Fruit fly (Drosophila melanogaster) whole organism, embryonic: ENCODE measurements around the gene CG15814.

Experiments
- Antp ChIP-seq: fragments of 200-800 bp; sonication (Bioruptor generic); optimal IDR thresholded peaks from 3 replicates; lab custom pipeline; 2016; ENCODE audit warnings: missing biosample characterization, missing genetic modification characterization
- CG10267 ChIP-seq: fragments of 200-800 bp; sonication (Bioruptor generic); optimal IDR thresholded peaks from 2 replicates; lab custom pipeline; 2018; ENCODE audit warnings: missing biosample characterization, mild to moderate bottlenecking, missing genetic modification characterization, moderate library complexity
- CG10462 ChIP-seq: fragments of 200-800 bp; sonication (Bioruptor generic); optimal IDR thresholded peaks from 2 replicates; lab custom pipeline; 2016; ENCODE audit warnings: missing biosample characterization, missing genetic modification characterization
- CG11456 ChIP-seq: fragments of 200-800 bp; sonication (Bioruptor generic); IDR thresholded peaks from 3 replicates; pipeline ENCODE4 v1.3.6; 2022; ENCODE audit warnings: missing biosample characterization, missing genetic modification characterization
- CG11560 ChIP-seq: fragments of 200-800 bp; sonication (Bioruptor generic); IDR thresholded peaks from 3 replicates; pipeline ENCODE4 v1.3.6; 2022; ENCODE audit warnings: missing biosample characterization, missing genetic modification characterization
- CG12659 ChIP-seq: fragments of 200-800 bp; sonication (Bioruptor generic); optimal IDR thresholded peaks from 3 replicates; lab custom pipeline; 2017; ENCODE audit warnings: mild to moderate bottlenecking, missing biosample characterization, missing genetic modification reagents, missing genetic modification characterization
- CG14710 ChIP-seq: fragments of 200-800 bp; sonication (Bioruptor generic); optimal IDR thresholded peaks from 3 replicates; lab custom pipeline; 2019; ENCODE audit warnings: missing biosample characterization, mild to moderate bottlenecking, missing genetic modification characterization, moderate library complexity
- CG14860 ChIP-seq: fragments of 200-800 bp; sonication (Bioruptor generic); IDR thresholded peaks from 3 replicates; pipeline ENCODE4 v1.3.6; 2022; ENCODE audit warnings: missing biosample characterization, missing genetic modification characterization; ENCODE audit not compliant: partially characterized antibody
- CG1647 ChIP-seq: fragments of 200-800 bp; sonication (Bioruptor generic); optimal IDR thresholded peaks from 3 replicates; lab custom pipeline; 2016; ENCODE audit warnings: missing biosample characterization, missing genetic modification characterization
- CG18599 ChIP-seq: fragments of 200-800 bp; sonication (Bioruptor generic); optimal IDR thresholded peaks from 3 replicates; lab custom pipeline; 2017; ENCODE audit warnings: missing biosample characterization, missing genetic modification characterization, mild to moderate bottlenecking, moderate library complexity, missing genetic modification reagents
- CG2120 ChIP-seq: fragments of 200-800 bp; sonication (Bioruptor generic); optimal IDR thresholded peaks from 3 replicates; lab custom pipeline; 2016; ENCODE audit warnings: missing biosample characterization, missing genetic modification characterization
- CG3163 ChIP-seq: fragments of 200-800 bp; sonication (Bioruptor generic); optimal IDR thresholded peaks from 3 replicates; lab custom pipeline; 2016; ENCODE audit warnings: missing biosample characterization, missing genetic modification characterization
- CG4820 ChIP-seq: fragments of 200-800 bp; sonication (Bioruptor generic); optimal IDR thresholded peaks from 3 replicates; lab custom pipeline; 2016; ENCODE audit warnings: missing biosample characterization, missing genetic modification characterization
- CG6765 ChIP-seq: fragments of 200-800 bp; sonication (Bioruptor generic); optimal IDR thresholded peaks from 3 replicates; lab custom pipeline; 2017; ENCODE audit warnings: missing biosample characterization, mild to moderate bottlenecking, missing genetic modification characterization
- CG7786 ChIP-seq: fragments of 200-800 bp; sonication (Bioruptor generic); optimal IDR thresholded peaks from 2 replicates; lab custom pipeline; 2016; ENCODE audit warnings: missing biosample characterization, missing genetic modification characterization
- CG8281 ChIP-seq: fragments of 200-800 bp; sonication (Bioruptor generic); optimal IDR thresholded peaks from 2 replicates; lab custom pipeline; 2018; ENCODE audit warnings: missing biosample characterization, mild to moderate bottlenecking, missing genetic modification characterization, moderate library complexity
- CG8290 ChIP-seq, 3 experiments: fragments of 200-800 bp; sonication (Bioruptor generic); optimal IDR thresholded peaks; 2 replicates each; lab custom pipeline; 2016 to 2019; ENCODE audit warnings: missing biosample characterization in 3 of 3, missing genetic modification characterization in 3 of 3, mild to moderate bottlenecking in 2 of 3, moderate library complexity in 1 of 3
- CG8388 ChIP-seq: fragments of 200-800 bp; sonication (Bioruptor generic); optimal IDR thresholded peaks from 2 replicates; lab custom pipeline; 2019; ENCODE audit warnings: missing biosample characterization, mild to moderate bottlenecking, missing genetic modification characterization, moderate library complexity
- CG9215 ChIP-seq: fragments of 200-800 bp; sonication (Bioruptor generic); IDR thresholded peaks from 2 replicates; pipeline ENCODE4 v1.3.6; 2022; ENCODE audit warnings: missing biosample characterization, missing genetic modification characterization
- Dp ChIP-seq: fragments of 200-800 bp; sonication (Bioruptor generic); optimal IDR thresholded peaks from 2 replicates; lab custom pipeline; 2018; ENCODE audit warnings: missing biosample characterization, mild to moderate bottlenecking, missing genetic modification characterization, moderate library complexity
- Gug ChIP-seq: fragments of 200-800 bp; sonication (Bioruptor generic); IDR thresholded peaks from 4 replicates; pipeline ENCODE4 v1.3.6; 2022; ENCODE audit warnings: missing biosample characterization, missing genetic modification characterization
- HLH4C ChIP-seq: fragments of 200-800 bp; sonication (Bioruptor generic); IDR thresholded peaks from 3 replicates; pipeline ENCODE4 v1.3.6; 2022; ENCODE audit warnings: missing biosample characterization, missing genetic modification characterization; ENCODE audit not compliant: partially characterized antibody
- HLH54F ChIP-seq: fragments of 200-800 bp; sonication (Bioruptor generic); optimal IDR thresholded peaks from 3 replicates; lab custom pipeline; 2016; ENCODE audit warnings: missing biosample characterization, missing genetic modification characterization
- Hmr ChIP-seq: fragments of 200-800 bp; sonication (Bioruptor generic); optimal IDR thresholded peaks from 3 replicates; lab custom pipeline; 2017; ENCODE audit warnings: mild to moderate bottlenecking, missing biosample characterization, missing genetic modification reagents, missing genetic modification characterization
- Hr3 ChIP-seq: fragments of 200-800 bp; sonication (Bioruptor generic); optimal IDR thresholded peaks from 3 replicates; lab custom pipeline; 2016; ENCODE audit warnings: missing biosample characterization, missing genetic modification characterization
- Lhr ChIP-seq: fragments of 200-800 bp; sonication (Bioruptor generic); optimal IDR thresholded peaks from 3 replicates; lab custom pipeline; 2017; ENCODE audit warnings: mild to moderate bottlenecking, missing biosample characterization, missing genetic modification reagents, missing genetic modification characterization
- Opbp ChIP-seq: fragments of 200-800 bp; sonication (Bioruptor generic); IDR thresholded peaks from 3 replicates; pipeline ENCODE4 v1.3.6; 2022; ENCODE audit warnings: missing biosample characterization, missing genetic modification characterization; ENCODE audit not compliant: partially characterized antibody
- PHDP ChIP-seq: fragments of 200-800 bp; sonication (Bioruptor generic); optimal IDR thresholded peaks from 3 replicates; lab custom pipeline; 2018; ENCODE audit warnings: missing biosample characterization, mild to moderate bottlenecking, missing genetic modification characterization, moderate library complexity
- Sin3A ChIP-seq: fragments of >200 bp; optimal IDR thresholded peaks from 2 replicates; lab custom pipeline; 2018
- Sry-δ ChIP-seq: fragments of 200-800 bp; sonication (Bioruptor generic); optimal IDR thresholded peaks from 2 replicates; lab custom pipeline; 2016; ENCODE audit warnings: missing biosample characterization, missing genetic modification characterization
- Stat92E ChIP-seq, 3 experiments: fragments of >200 bp in 2 of 3; fragments of 200-800 bp in 1 of 3; sonication (Bioruptor generic) in 1 of 3; optimal IDR thresholded peaks; 2 replicates each; lab custom pipeline; 2017 to 2019; ENCODE audit warnings: missing biosample characterization in 3 of 3, missing genetic modification characterization in 3 of 3, mild to moderate bottlenecking in 1 of 3, moderate library complexity in 1 of 3
- ap ChIP-seq: fragments of 200-800 bp; sonication (Bioruptor generic); IDR thresholded peaks from 2 replicates; pipeline ENCODE4 v1.3.6; 2022; ENCODE audit warnings: missing biosample characterization, missing genetic modification characterization
- ato ChIP-seq: fragments of 200-800 bp; sonication (Bioruptor generic); IDR thresholded peaks from 2 replicates; pipeline ENCODE4 v1.3.6; 2022; ENCODE audit warnings: missing biosample characterization, missing genetic modification characterization; ENCODE audit not compliant: partially characterized antibody
- bbx ChIP-seq: fragments of 200-800 bp; sonication (Bioruptor generic); IDR thresholded peaks from 2 replicates; pipeline ENCODE4 v1.3.6; 2022; ENCODE audit warnings: missing biosample characterization, missing genetic modification characterization; ENCODE audit not compliant: partially characterized antibody
- bcd ChIP-seq: fragments of 200-800 bp; sonication (Bioruptor generic); optimal IDR thresholded peaks from 2 replicates; lab custom pipeline; 2017; ENCODE audit warnings: missing biosample characterization, mild to moderate bottlenecking, missing genetic modification characterization
- br ChIP-seq: fragments of >200 bp; optimal IDR thresholded peaks from 2 replicates; lab custom pipeline; 2017
- ham ChIP-seq: fragments of 200-800 bp; sonication (Bioruptor generic); IDR thresholded peaks from 2 replicates; pipeline ENCODE4 v1.3.6; 2022; ENCODE audit warnings: missing biosample characterization, missing genetic modification characterization
- hbn ChIP-seq: fragments of 200-800 bp; sonication (Bioruptor generic); IDR thresholded peaks from 2 replicates; pipeline ENCODE4 v1.3.6; 2022; ENCODE audit warnings: missing biosample characterization, missing genetic modification characterization; ENCODE audit not compliant: partially characterized antibody
- knrl ChIP-seq: fragments of 200-800 bp; sonication (Bioruptor generic); IDR thresholded peaks from 3 replicates; pipeline ENCODE4 v1.3.6; 2022; ENCODE audit warnings: missing biosample characterization, missing genetic modification characterization; ENCODE audit not compliant: partially characterized antibody
- lbe ChIP-seq: fragments of 200-800 bp; sonication (Bioruptor generic); optimal IDR thresholded peaks from 2 replicates; lab custom pipeline; 2016; ENCODE audit warnings: missing biosample characterization, mild to moderate bottlenecking, missing genetic modification characterization
- luna ChIP-seq: fragments of 200-800 bp; sonication (Bioruptor generic); optimal IDR thresholded peaks from 2 replicates; lab custom pipeline; 2016; ENCODE audit warnings: missing biosample characterization, missing genetic modification characterization
- mam ChIP-seq: fragments of 200-800 bp; sonication (Bioruptor generic); optimal IDR thresholded peaks from 3 replicates; lab custom pipeline; 2016; ENCODE audit warnings: missing biosample characterization, missing genetic modification characterization
- mld ChIP-seq: fragments of 200-800 bp; sonication (Bioruptor generic); IDR thresholded peaks from 3 replicates; pipeline ENCODE4 v1.3.6; 2022; ENCODE audit warnings: missing biosample characterization, missing genetic modification characterization; ENCODE audit not compliant: partially characterized antibody
- nerfin-1 ChIP-seq: fragments of 200-800 bp; sonication (Bioruptor generic); optimal IDR thresholded peaks from 3 replicates; lab custom pipeline; 2019; ENCODE audit warnings: missing biosample characterization, mild to moderate bottlenecking, missing genetic modification characterization, moderate library complexity
- row ChIP-seq: fragments of 200-800 bp; sonication (Bioruptor generic); IDR thresholded peaks from 3 replicates; pipeline ENCODE4 v1.3.6; 2022; ENCODE audit warnings: missing biosample characterization, missing genetic modification characterization
- slbo ChIP-seq: fragments of 200-800 bp; sonication (Bioruptor generic); IDR thresholded peaks from 2 replicates; pipeline ENCODE4 v1.3.6; 2022; ENCODE audit warnings: missing biosample characterization, missing genetic modification characterization
- sug ChIP-seq: fragments of 200-800 bp; optimal IDR thresholded peaks from 2 replicates; lab custom pipeline; 2019; ENCODE audit warnings: missing biosample characterization, mild to moderate bottlenecking, missing genetic modification characterization, moderate library complexity
- trem ChIP-seq: fragments of 200-800 bp; optimal IDR thresholded peaks from 3 replicates; lab custom pipeline; 2019; ENCODE audit warnings: missing biosample characterization, mild to moderate bottlenecking, missing genetic modification characterization, moderate library complexity
- tx ChIP-seq: fragments of 200-800 bp; sonication (Bioruptor generic); optimal IDR thresholded peaks from 2 replicates; lab custom pipeline; 2016; ENCODE audit warnings: missing biosample characterization, missing genetic modification characterization
- zen ChIP-seq: fragments of 200-800 bp; sonication (Bioruptor generic); optimal IDR thresholded peaks from 3 replicates; lab custom pipeline; 2018; ENCODE audit warnings: missing biosample characterization, mild to moderate bottlenecking, missing genetic modification characterization, moderate library complexity

CG15814 gene

DNA sequence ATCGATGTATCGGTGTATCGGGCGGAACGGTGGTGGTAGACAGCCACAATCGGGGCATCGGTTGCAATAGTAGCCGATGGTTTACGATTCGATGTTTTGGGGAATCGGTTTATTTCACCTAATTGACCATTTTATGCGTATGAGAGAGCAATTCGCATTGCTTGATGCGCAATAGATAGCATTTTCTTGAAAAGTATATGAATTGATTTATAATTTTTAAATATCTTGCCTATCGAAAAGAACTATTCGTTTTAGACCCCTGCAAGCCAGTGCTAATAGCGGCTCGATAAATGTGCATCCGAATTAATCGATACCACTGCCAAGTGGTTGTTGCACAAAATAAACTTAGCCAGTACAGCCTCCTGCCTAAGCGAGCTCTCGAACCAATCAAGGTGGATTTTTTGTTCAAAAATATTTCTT lies 37.1 kb upstream of the CG15814 start, which contains the start of gene mnb:
Gene mnb (minus strand): TSS at position 15 of the 420 bp plus-strand sequence.
- TF ChIP-seq row (GFP tag; lab: Robert Waterston, UW) (peak; percentile 63), Antp (peak; percentile 11), HLH54F (GFP tag; lab: Kevin White, UChicago) (peak; percentile 8), ham (no peak), CG3163 (GFP tag; lab: Kevin White, UChicago) (peak; percentile 2), mld (GFP tag; lab: Robert Waterston, UW) (peak; percentile 98), CG14710 (tag; lab: Kevin White, UChicago) (peak; percentile 73), mam (peak; percentile 48), CG12659 (peak; percentile 68), CG1647 (GFP tag; lab: Kevin White, UChicago) (peak; percentile 9), PHDP (tag; lab: Kevin White, UChicago) (no peak), Opbp (GFP tag; lab: Robert Waterston, UW) (peak; percentile 98), bcd (GFP tag; lab: Kevin White, UChicago) (peak; percentile 28), luna (GFP tag; lab: Kevin White, UChicago) (peak; percentile 17), CG11456 (peak; percentile 8; the same call in 1 of the 3 replicates), CG14860 (peak; percentile 99), Sin3A (lab: Kevin White, UChicago) (peak; percentile 97), CG6765 (GFP tag; lab: Kevin White, UChicago) (no peak), CG10462 (GFP tag; lab: Kevin White, UChicago) (no peak), CG7786 (GFP tag; lab: Kevin White, UChicago) (no peak), slbo (GFP tag; lab: Robert Waterston, UW) (peak; percentile 42), CG18599 (GFP tag; lab: Kevin White, UChicago) (no peak), trem (peak; percentile 58), CG10267 (tag; lab: Kevin White, UChicago) (peak; percentile 46), sug (tag; lab: Kevin White, UChicago) (peak; percentile 41), CG11560 (tag; lab: Robert Waterston, UW) (peak; percentile 96), zen (tag; lab: Kevin White, UChicago) (peak; percentile 4), Lhr (GFP tag; lab: Kevin White, UChicago) (peak; percentile 71), br (lab: Kevin White, UChicago) (no peak), CG2120 (peak; percentile 42), Hmr (GFP tag; lab: Kevin White, UChicago) (peak; percentile 56), CG9215 (GFP tag; lab: Robert Waterston, UW) (peak; percentile 38; the same call in 1 of the 2 replicates), bbx (GFP tag; lab: Robert Waterston, UW) (peak; percentile 99), nerfin-1 (no peak), ato (GFP tag; lab: Robert Waterston, UW) (peak; percentile 99), Sry-δ (GFP tag; lab: Kevin White, UChicago) (peak; percentile 96), knrl (GFP tag; lab: Robert Waterston, UW) (peak; percentile 99), HLH4C (GFP tag; lab: Robert Waterston, UW) (peak; percentile 99), lbe (GFP tag; lab: Kevin White, UChicago) (peak; percentile 13), Dp (peak; percentile 82), CG8290 (GFP tag; optimal IDR thresholded peaks at IDR 0.05; lab: Kevin White, UChicago) (peak; percentile 10), CG8290 (tag; optimal IDR thresholded peaks at IDR 0.05; lab: Kevin White, UChicago) (peak in 1 of 2 experiments; percentile 5), hbn (GFP tag; lab: Robert Waterston, UW) (peak; percentile 99), ap (GFP tag; lab: Robert Waterston, UW) (no peak), Gug (GFP tag; lab: Robert Waterston, UW) (peak; percentile 61; the same call in 2 of the 4 replicates), CG8388 (GFP tag; lab: Kevin White, UChicago) (no peak), Hr3 (GFP tag; lab: Kevin White, UChicago) (peak; percentile 30), CG4820 (GFP tag; lab: Kevin White, UChicago) (no peak), tx (GFP tag; lab: Kevin White, UChicago) (peak; percentile 6), Stat92E (GFP tag; optimal IDR thresholded peaks at IDR 0.05; lab: Kevin White, UChicago) (peak in 1 of 3 experiments; percentile 33), CG8281 (tag; lab: Kevin White, UChicago) (no peak)
